Fruit fly (Drosophila melanogaster) whole organism, embryonic: ENCODE data around the gene Rbp.

ENCODE experiments used
- Antp ChIP-seq: fragments of 200-800 bp; sonication (Bioruptor generic); optimal IDR thresholded peaks from 3 replicates; lab custom pipeline; 2016; ENCODE audit warnings: missing biosample characterization, missing genetic modification characterization
- Asciz ChIP-seq: fragments of 200-800 bp; sonication (Bioruptor generic); optimal IDR thresholded peaks from 2 replicates; lab custom pipeline; 2017; ENCODE audit warnings: missing biosample characterization, mild to moderate bottlenecking, missing genetic modification characterization, missing genetic modification reagents
- BEAF-32 ChIP-seq: fragments of 200-800 bp; sonication (Bioruptor generic); optimal IDR thresholded peaks from 3 replicates; lab custom pipeline; 2017; ENCODE audit warnings: missing biosample characterization, missing genetic modification characterization, mild to moderate bottlenecking, moderate library complexity, missing genetic modification reagents
- CG11085 ChIP-seq: fragments of 200-800 bp; sonication (Bioruptor generic); IDR thresholded peaks from 2 replicates; pipeline ENCODE4 v1.3.6; 2022; ENCODE audit warnings: missing biosample characterization, missing genetic modification characterization
- CG11504 ChIP-seq: fragments of 200-800 bp; sonication (Bioruptor generic); optimal IDR thresholded peaks from 3 replicates; lab custom pipeline; 2019; ENCODE audit warnings: missing biosample characterization, mild to moderate bottlenecking, missing genetic modification characterization, moderate library complexity
- CG11695 ChIP-seq: fragments of 200-800 bp; sonication (Bioruptor generic); IDR thresholded peaks from 3 replicates; pipeline ENCODE4 v1.3.6; 2022; ENCODE audit warnings: missing biosample characterization, missing genetic modification characterization
- CG11723 ChIP-seq: fragments of 200-800 bp; sonication (Bioruptor generic); optimal IDR thresholded peaks from 2 replicates; lab custom pipeline; 2017; ENCODE audit warnings: missing biosample characterization, mild to moderate bottlenecking, missing genetic modification characterization
- CG15011 ChIP-seq: fragments of 200-800 bp; sonication (Bioruptor generic); optimal IDR thresholded peaks from 3 replicates; lab custom pipeline; 2018; ENCODE audit warnings: missing biosample characterization, mild to moderate bottlenecking, missing genetic modification characterization
- CG2712 ChIP-seq: fragments of 200-800 bp; optimal IDR thresholded peaks from 3 replicates; lab custom pipeline; 2019; ENCODE audit warnings: missing biosample characterization, mild to moderate bottlenecking, missing genetic modification characterization, moderate library complexity
- CG30020 ChIP-seq: fragments of 200-800 bp; optimal IDR thresholded peaks from 2 replicates; lab custom pipeline; 2019; ENCODE audit warnings: missing biosample characterization, mild to moderate bottlenecking, missing genetic modification characterization, moderate library complexity
- CG30403 ChIP-seq: fragments of 200-800 bp; sonication (Bioruptor generic); optimal IDR thresholded peaks from 3 replicates; lab custom pipeline; 2016; ENCODE audit warnings: missing biosample characterization, missing genetic modification characterization
- CG3065 ChIP-seq: fragments of 200-800 bp; sonication (Bioruptor generic); optimal IDR thresholded peaks from 2 replicates; lab custom pipeline; 2016; ENCODE audit warnings: missing biosample characterization, missing genetic modification characterization
- CG4404 ChIP-seq: fragments of 200-800 bp; sonication (Bioruptor generic); IDR thresholded peaks from 2 replicates; pipeline ENCODE4 v1.3.6; 2022; ENCODE audit warnings: missing biosample characterization, missing genetic modification characterization
- CG7271 ChIP-seq: fragments of 200-800 bp; sonication (Bioruptor generic); optimal IDR thresholded peaks from 2 replicates; lab custom pipeline; 2018; ENCODE audit warnings: missing biosample characterization, mild to moderate bottlenecking, missing genetic modification characterization, moderate library complexity
- CG7357 ChIP-seq: fragments of 200-800 bp; sonication (Bioruptor generic); IDR thresholded peaks from 3 replicates; pipeline ENCODE4 v1.3.6; 2022; ENCODE audit warnings: missing biosample characterization, missing genetic modification characterization
- CG7786 ChIP-seq: fragments of 200-800 bp; sonication (Bioruptor generic); optimal IDR thresholded peaks from 2 replicates; lab custom pipeline; 2016; ENCODE audit warnings: missing biosample characterization, missing genetic modification characterization
- CG7963 ChIP-seq: fragments of 200-800 bp; sonication (Bioruptor generic); IDR thresholded peaks from 3 replicates; pipeline ENCODE4 v1.3.6; 2022; ENCODE audit warnings: missing biosample characterization, missing genetic modification characterization; ENCODE audit not compliant: partially characterized antibody
- CG8359 ChIP-seq: fragments of 200-800 bp; sonication (Bioruptor generic); optimal IDR thresholded peaks from 2 replicates; lab custom pipeline; 2017; ENCODE audit warnings: missing biosample characterization, mild to moderate bottlenecking, missing genetic modification characterization, borderline replicate concordance
- CHES-1-like ChIP-seq: fragments of 200-800 bp; sonication (Bioruptor generic); optimal IDR thresholded peaks from 2 replicates; lab custom pipeline; 2016; ENCODE audit warnings: missing biosample characterization, missing genetic modification characterization
- Dad ChIP-seq: fragments of 200-800 bp; sonication (Bioruptor generic); optimal IDR thresholded peaks from 3 replicates; lab custom pipeline; 2016; ENCODE audit warnings: missing biosample characterization, missing genetic modification characterization
- Fer3 ChIP-seq: fragments of 200-800 bp; sonication (Bioruptor generic); optimal IDR thresholded peaks from 2 replicates; lab custom pipeline; 2018; ENCODE audit warnings: missing biosample characterization, mild to moderate bottlenecking, missing genetic modification characterization, moderate library complexity
- Hr51 ChIP-seq, 2 experiments: fragments of 200-800 bp; sonication (Bioruptor generic); optimal IDR thresholded peaks; 2 replicates in 1 of 2; 3 replicates in 1 of 2; lab custom pipeline; 2016 to 2018; ENCODE audit warnings: missing biosample characterization in 2 of 2, missing genetic modification characterization in 2 of 2, mild to moderate bottlenecking in 1 of 2, moderate library complexity in 1 of 2
- Hsf ChIP-seq: fragments of 200-800 bp; sonication (Bioruptor generic); optimal IDR thresholded peaks from 3 replicates; lab custom pipeline; 2016; ENCODE audit warnings: missing biosample characterization, missing genetic modification characterization
- Lhr ChIP-seq: fragments of 200-800 bp; sonication (Bioruptor generic); optimal IDR thresholded peaks from 3 replicates; lab custom pipeline; 2017; ENCODE audit warnings: mild to moderate bottlenecking, missing biosample characterization, missing genetic modification reagents, missing genetic modification characterization
- MTF-1 ChIP-seq: fragments of 200-800 bp; sonication (Bioruptor generic); optimal IDR thresholded peaks from 2 replicates; lab custom pipeline; 2018; ENCODE audit warnings: missing biosample characterization, mild to moderate bottlenecking, missing genetic modification characterization, borderline replicate concordance
- NC2α ChIP-seq: fragments of 200-800 bp; sonication (Bioruptor generic); optimal IDR thresholded peaks from 2 replicates; lab custom pipeline; 2016; ENCODE audit warnings: missing biosample characterization, missing genetic modification characterization
- Poxn ChIP-seq: fragments of 200-800 bp; sonication (Bioruptor generic); IDR thresholded peaks from 2 replicates; pipeline ENCODE4 v1.3.6; 2022; ENCODE audit warnings: missing biosample characterization, missing genetic modification characterization
- Scr ChIP-seq: fragments of 200-800 bp; sonication (Bioruptor generic); IDR thresholded peaks from 2 replicates; pipeline ENCODE4 v1.3.6; 2022; ENCODE audit warnings: missing biosample characterization, missing genetic modification characterization; ENCODE audit not compliant: partially characterized antibody
- Vsx1 ChIP-seq: fragments of 200-800 bp; sonication (Bioruptor generic); optimal IDR thresholded peaks from 2 replicates; lab custom pipeline; 2017; ENCODE audit warnings: missing biosample characterization, mild to moderate bottlenecking, missing genetic modification characterization, missing genetic modification reagents
- Xbp1 ChIP-seq: fragments of 200-800 bp; sonication (Bioruptor generic); optimal IDR thresholded peaks from 3 replicates; lab custom pipeline; 2016; ENCODE audit warnings: missing biosample characterization, mild to moderate bottlenecking, missing genetic modification characterization
- ash1 ChIP-seq: fragments of 200-800 bp; sonication (Bioruptor generic); optimal IDR thresholded peaks from 2 replicates; lab custom pipeline; 2018; ENCODE audit warnings: missing biosample characterization, mild to moderate bottlenecking, missing genetic modification characterization
- ato ChIP-seq: fragments of 200-800 bp; sonication (Bioruptor generic); IDR thresholded peaks from 2 replicates; pipeline ENCODE4 v1.3.6; 2022; ENCODE audit warnings: missing biosample characterization, missing genetic modification characterization; ENCODE audit not compliant: partially characterized antibody
- bab2 ChIP-seq: fragments of 200-800 bp; sonication (Bioruptor generic); optimal IDR thresholded peaks from 2 replicates; lab custom pipeline; 2016; ENCODE audit warnings: missing biosample characterization, missing genetic modification characterization
- da ChIP-seq: fragments of 200-800 bp; sonication (Bioruptor generic); optimal IDR thresholded peaks from 2 replicates; lab custom pipeline; 2016; ENCODE audit warnings: missing biosample characterization, missing genetic modification characterization
- fd3F ChIP-seq: fragments of 200-800 bp; sonication (Bioruptor generic); optimal IDR thresholded peaks from 2 replicates; lab custom pipeline; 2018; ENCODE audit warnings: missing biosample characterization, mild to moderate bottlenecking, missing genetic modification characterization, moderate library complexity
- fd96Cb ChIP-seq: fragments of 200-800 bp; sonication (Bioruptor generic); optimal IDR thresholded peaks from 2 replicates; lab custom pipeline; 2018; ENCODE audit warnings: missing biosample characterization, mild to moderate bottlenecking, missing genetic modification characterization, moderate library complexity
- grau ChIP-seq: fragments of 200-800 bp; optimal IDR thresholded peaks from 3 replicates; lab custom pipeline; 2019; ENCODE audit warnings: missing biosample characterization, mild to moderate bottlenecking, missing genetic modification characterization, moderate library complexity
- gro ChIP-seq: fragments of 200-800 bp; sonication (Bioruptor generic); optimal IDR thresholded peaks from 2 replicates; lab custom pipeline; 2016; ENCODE audit warnings: missing biosample characterization, missing genetic modification characterization
- gt ChIP-seq: fragments of 200-800 bp; sonication (Bioruptor generic); IDR thresholded peaks from 2 replicates; pipeline ENCODE4 v1.3.6; 2022; ENCODE audit warnings: missing biosample characterization, missing genetic modification characterization
- lilli ChIP-seq: fragments of 200-800 bp; sonication (Bioruptor generic); optimal IDR thresholded peaks from 3 replicates; lab custom pipeline; 2016; ENCODE audit warnings: missing biosample characterization, missing genetic modification characterization
- nerfin-2 ChIP-seq: fragments of 200-800 bp; sonication (Bioruptor generic); IDR thresholded peaks from 2 replicates; pipeline ENCODE4 v1.3.6; 2022; ENCODE audit warnings: missing biosample characterization, missing genetic modification characterization; ENCODE audit not compliant: partially characterized antibody
- nom ChIP-seq: fragments of 200-800 bp; sonication (Bioruptor generic); optimal IDR thresholded peaks from 2 replicates; lab custom pipeline; 2017; ENCODE audit warnings: missing biosample characterization, missing genetic modification characterization, mild to moderate bottlenecking, moderate library complexity, missing genetic modification reagents
- seq ChIP-seq: fragments of 200-800 bp; sonication (Bioruptor generic); IDR thresholded peaks from 2 replicates; pipeline ENCODE4 v1.3.6; 2022; ENCODE audit warnings: missing biosample characterization, missing genetic modification characterization
- slou ChIP-seq: fragments of 200-800 bp; sonication (Bioruptor generic); optimal IDR thresholded peaks from 3 replicates; lab custom pipeline; 2016; ENCODE audit warnings: missing biosample characterization, missing genetic modification characterization
- sna ChIP-seq: fragments of 200-800 bp; sonication (Bioruptor generic); IDR thresholded peaks from 2 replicates; pipeline ENCODE4 v1.3.6; 2022; ENCODE audit warnings: missing biosample characterization, missing genetic modification characterization; ENCODE audit not compliant: partially characterized antibody
- tap ChIP-seq: fragments of 200-800 bp; optimal IDR thresholded peaks from 3 replicates; lab custom pipeline; 2019; ENCODE audit warnings: missing biosample characterization, mild to moderate bottlenecking, missing genetic modification characterization, moderate library complexity
- twi ChIP-seq: fragments of 200-800 bp; optimal IDR thresholded peaks from 2 replicates; lab custom pipeline; 2019; ENCODE audit warnings: missing biosample characterization, mild to moderate bottlenecking, missing genetic modification characterization, moderate library complexity
- wor ChIP-seq: fragments of 200-800 bp; sonication (Bioruptor generic); IDR thresholded peaks from 2 replicates; pipeline ENCODE4 v1.3.6; 2022; ENCODE audit warnings: missing biosample characterization, missing genetic modification characterization
- zfh1 ChIP-seq: fragments of 200-800 bp; sonication (Bioruptor generic); IDR thresholded peaks from 3 replicates; pipeline ENCODE4 v1.3.6; 2022; ENCODE audit warnings: missing biosample characterization, missing genetic modification characterization

The Rbp gene

dm6 chr3R:15408131-15408731 is 33.8 kb downstream of the Rbp start, which contains the start of gene Atx2 (continued):
- TF ChIP-seq CG7963 (peak; percentile 90), Asciz (GFP tag; lab: Kevin White, UChicago) (peak; percentile 12), CG2712 (tag; lab: Kevin White, UChicago) (peak; percentile 42), ash1 (GFP tag; lab: Kevin White, UChicago) (no peak), CG3065 (GFP tag; lab: Kevin White, UChicago) (peak; percentile 11), CG7786 (peak; percentile 8), Fer3 (tag; lab: Kevin White, UChicago) (no peak), Dad (GFP tag; lab: Kevin White, UChicago) (peak; percentile 25), CG8359 (GFP tag; lab: Kevin White, UChicago) (no peak), CG7271 (tag; lab: Kevin White, UChicago) (no peak), sna (GFP tag; lab: Robert Waterston, UW) (peak; percentile 92), Lhr (peak; percentile 49), twi (tag; lab: Kevin White, UChicago) (no peak), Hsf (GFP tag; lab: Kevin White, UChicago) (peak; percentile 16), bab2 (peak; percentile 24), nom (GFP tag; lab: Kevin White, UChicago) (no peak), fd96Cb (no peak), CG15011 (GFP tag; lab: Kevin White, UChicago) (no peak), CG11695 (GFP tag; lab: Robert Waterston, UW) (no peak), wor (no peak), grau (peak; percentile 15), Antp (peak; percentile 45), slou (no peak), MTF-1 (GFP tag; lab: Kevin White, UChicago) (peak; percentile 33), Poxn (GFP tag; lab: Robert Waterston, UW) (no peak), CHES-1-like (peak; percentile 68), nerfin-2 (GFP tag; lab: Robert Waterston, UW) (peak; percentile 88), zfh1 (peak; percentile 58; the same call in 2 of the 3 replicates), tap (tag; lab: Kevin White, UChicago) (no peak), gro (GFP tag; lab: Kevin White, UChicago) (peak; percentile 64), Scr (GFP tag; lab: Robert Waterston, UW) (peak; percentile 94), CG30403 (GFP tag; lab: Kevin White, UChicago) (peak; percentile 45), lilli (GFP tag; lab: Kevin White, UChicago) (peak; percentile 50), seq (GFP tag; lab: Robert Waterston, UW) (peak; percentile 45; the same call in 1 of the 2 replicates), CG11085 (no peak), Xbp1 (GFP tag; lab: Kevin White, UChicago) (peak; percentile 7), CG7357 (GFP tag; lab: Robert Waterston, UW) (no peak), fd3F (no peak), da (no peak), Vsx1 (GFP tag; lab: Kevin White, UChicago) (no peak), CG11723 (GFP tag; lab: Kevin White, UChicago) (no peak), CG4404 (GFP tag; lab: Robert Waterston, UW) (no peak; the same call in 1 of the 2 replicates), CG30020 (tag; lab: Kevin White, UChicago) (peak; percentile 27), ato (GFP tag; lab: Robert Waterston, UW) (peak; percentile 97), gt (no peak), Hr51 (GFP tag; optimal IDR thresholded peaks at IDR 0.05; lab: Kevin White, UChicago) (peak in 1 of 2 experiments; percentile 51), CG11504 (tag; lab: Kevin White, UChicago) (peak; percentile 19), NC2α (no peak), BEAF-32 (peak; percentile 99)
